Worm (Caenorhabditis elegans) whole organism, mixed stage, embryonic: Measurements from ENCODE around the gene tmed-4.

Source experiments
- M03D4.4 ChIP-seq: sonication (generic microtip); optimal IDR thresholded peaks from 2 replicates; lab custom pipeline; 2017; ENCODE audit warnings: mild to moderate bottlenecking, missing genetic modification characterization, missing compliant biosample characterization
- blmp-1 ChIP-seq: fragments of 150-350 bp; optimal IDR thresholded peaks from 2 replicates; lab custom pipeline; 2014; ENCODE audit warnings: missing biosample characterization, missing genetic modification characterization
- ceh-43 ChIP-seq: fragments of 200-800 bp; sonication (Bioruptor generic); optimal IDR thresholded peaks from 2 replicates; lab custom pipeline; 2018; ENCODE audit warnings: mild to moderate bottlenecking, missing genetic modification characterization, moderate library complexity, missing compliant biosample characterization
- drap-1 ChIP-seq: fragments of 200-800 bp; sonication (Bioruptor generic); optimal IDR thresholded peaks from 3 replicates; lab custom pipeline; 2018; ENCODE audit warnings: mild to moderate bottlenecking, missing genetic modification characterization, missing compliant biosample characterization
- elt-1 ChIP-seq: sonication (generic microtip); optimal IDR thresholded peaks from 2 replicates; lab custom pipeline; 2017; ENCODE audit warnings: missing genetic modification characterization, mild to moderate bottlenecking, missing compliant biosample characterization, antibody characterized with exemption, moderate library complexity, borderline replicate concordance; ENCODE audit not compliant: insufficient read depth
- flh-1 ChIP-seq: fragments of 200-800 bp; sonication (Bioruptor generic); optimal IDR thresholded peaks from 2 replicates; lab custom pipeline; 2018; ENCODE audit warnings: mild to moderate bottlenecking, missing genetic modification characterization, moderate library complexity, missing compliant biosample characterization
- lin-13 ChIP-seq: fragments of 150-350 bp; optimal IDR thresholded peaks from 2 replicates; lab custom pipeline; 2014; ENCODE audit warnings: missing biosample characterization, missing genetic modification characterization
- lin-32 ChIP-seq: fragments of 200-800 bp; sonication (Bioruptor generic); optimal IDR thresholded peaks from 2 replicates; lab custom pipeline; 2018; ENCODE audit warnings: mild to moderate bottlenecking, missing genetic modification characterization, missing compliant biosample characterization
- mep-1 ChIP-seq: fragments of 150-350 bp; optimal IDR thresholded peaks from 2 replicates; lab custom pipeline; 2017; ENCODE audit warnings: missing biosample characterization, missing genetic modification reagents, missing genetic modification characterization, inconsistent platforms
- nhr-2 ChIP-seq: fragments of 150-350 bp; optimal IDR thresholded peaks from 2 replicates; lab custom pipeline; 2014; ENCODE audit warnings: missing biosample characterization, missing genetic modification characterization
- nhr-237 ChIP-seq: fragments of 150-350 bp; optimal IDR thresholded peaks from 2 replicates; lab custom pipeline; 2014; ENCODE audit warnings: missing biosample characterization, missing genetic modification characterization
- pha-4 ChIP-seq: fragments of 150-350 bp; optimal IDR thresholded peaks from 2 replicates; lab custom pipeline; 2018; ENCODE audit warnings: missing biosample characterization, missing genetic modification reagents, missing genetic modification characterization
- tbx-8 ChIP-seq: fragments of 200-800 bp; sonication (Bioruptor generic); optimal IDR thresholded peaks from 2 replicates; lab custom pipeline; 2018; ENCODE audit warnings: mild to moderate bottlenecking, missing genetic modification characterization, moderate library complexity, missing compliant biosample characterization
- unc-62 ChIP-seq: fragments of 150-350 bp; optimal IDR thresholded peaks from 2 replicates; lab custom pipeline; 2014; ENCODE audit warnings: missing biosample characterization, missing genetic modification reagents, missing genetic modification characterization

ce11 chrV:19986788-19987187 is 37.9 kb upstream of the tmed-4 start:
- TF ChIP-seq lin-13 (no peak), nhr-2 (tag; lab: Kevin White, UChicago) (no peak), elt-1 (tag; lab: Kevin White, UChicago) (no peak), pha-4 (tag; lab: Kevin White, UChicago) (no peak), mep-1 (tag; lab: Kevin White, UChicago) (no peak), tbx-8 (GFP tag; lab: Kevin White, UChicago) (no peak), unc-62 (GFP tag; lab: Kevin White, UChicago) (no peak), nhr-237 (tag; lab: Kevin White, UChicago) (no peak), flh-1 (no peak), blmp-1 (no peak), lin-32 (no peak), M03D4.4 (no peak), drap-1 (GFP tag; lab: Kevin White, UChicago) (no peak), ceh-43 (no peak)
